Fruit fly (Drosophila melanogaster): ENCODE data around the gene CG13699.

DNA sequence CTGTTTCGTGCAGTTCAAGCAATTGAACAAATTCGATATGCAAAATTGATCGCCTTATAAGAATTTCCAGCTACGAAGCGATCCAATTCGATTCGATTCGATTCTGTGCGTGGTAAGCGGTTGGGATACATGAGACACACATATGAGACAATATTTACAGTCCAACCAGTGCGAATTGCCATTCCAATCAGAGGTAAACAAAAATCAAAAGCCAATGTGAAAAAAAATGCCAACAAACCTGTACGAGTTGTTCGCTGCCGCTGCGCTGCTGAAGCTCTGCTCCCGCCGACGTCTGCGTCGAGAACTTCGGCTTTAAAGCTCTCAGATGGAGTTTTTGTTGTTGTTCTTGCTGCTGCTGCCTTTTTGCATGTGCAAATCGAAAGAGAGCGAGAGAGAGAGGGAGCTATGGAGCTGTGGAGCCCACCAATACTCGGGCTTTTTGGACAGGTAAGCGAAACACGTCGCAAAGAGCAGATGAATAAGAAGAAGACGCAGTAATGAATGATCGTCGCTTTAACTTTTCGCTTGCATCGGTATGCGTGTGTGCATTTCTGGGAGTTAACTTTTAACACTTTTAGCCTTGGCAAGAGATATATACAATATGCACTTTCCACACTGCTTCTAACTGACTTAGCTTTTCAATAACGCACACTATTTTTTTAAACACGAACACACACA, 56.8 kb downstream of the CG13699 start:
- no peak for TF ChIP-seq pan (optimal IDR thresholded peaks at IDR 0.05)
- no peak for TF ChIP-seq EcR (GFP tag; optimal IDR thresholded peaks at IDR 0.05)

Data from whole organism.